Fruit fly (Drosophila melanogaster) whole organism, adult: ENCODE data around the gene IntS6.

ENCODE experiments used
- CG11617 ChIP-seq: fragments of 200-800 bp; sonication (Bioruptor generic); optimal IDR thresholded peaks from 2 replicates; lab custom pipeline; 2017; ENCODE audit warnings: mild to moderate bottlenecking, missing biosample characterization, missing genetic modification reagents, missing genetic modification characterization
- CG12768 ChIP-seq: fragments of 200-800 bp; sonication (Bioruptor generic); optimal IDR thresholded peaks from 2 replicates; lab custom pipeline; 2017; ENCODE audit warnings: missing biosample characterization, missing genetic modification characterization, mild to moderate bottlenecking, moderate library complexity, missing genetic modification reagents
- CG14711 ChIP-seq: fragments of 200-800 bp; sonication (Bioruptor generic); optimal IDR thresholded peaks from 2 replicates; lab custom pipeline; 2018; ENCODE audit warnings: missing biosample characterization, mild to moderate bottlenecking, missing genetic modification characterization, moderate library complexity
- CG1620 ChIP-seq: fragments of 200-800 bp; sonication (Bioruptor generic); optimal IDR thresholded peaks from 2 replicates; lab custom pipeline; 2016; ENCODE audit warnings: missing biosample characterization, missing genetic modification characterization
- CG33017 ChIP-seq: fragments of 200-800 bp; sonication (Bioruptor generic); optimal IDR thresholded peaks from 2 replicates; lab custom pipeline; 2018; ENCODE audit warnings: missing biosample characterization, mild to moderate bottlenecking, missing genetic modification characterization, moderate library complexity
- CG5204 ChIP-seq: fragments of 200-800 bp; sonication (Bioruptor generic); optimal IDR thresholded peaks from 2 replicates; lab custom pipeline; 2016; ENCODE audit warnings: missing biosample characterization, missing genetic modification characterization
- CG7045 ChIP-seq: fragments of 200-800 bp; sonication (Bioruptor generic); optimal IDR thresholded peaks from 2 replicates; lab custom pipeline; 2017; ENCODE audit warnings: missing biosample characterization, mild to moderate bottlenecking, missing genetic modification characterization
- CG7101 ChIP-seq: fragments of 200-800 bp; sonication (Bioruptor generic); optimal IDR thresholded peaks from 2 replicates; lab custom pipeline; 2018; ENCODE audit warnings: missing biosample characterization, mild to moderate bottlenecking, missing genetic modification characterization, moderate library complexity
- Clk ChIP-seq: fragments of 200-800 bp; sonication (Bioruptor generic); optimal IDR thresholded peaks from 2 replicates; lab custom pipeline; 2017; ENCODE audit warnings: missing biosample characterization, missing genetic modification characterization
- Crg-1 ChIP-seq: fragments of 200-800 bp; sonication (Bioruptor generic); optimal IDR thresholded peaks from 2 replicates; lab custom pipeline; 2016; ENCODE audit warnings: missing biosample characterization, missing genetic modification characterization
- Hr96 ChIP-seq: fragments of 200-800 bp; sonication (Bioruptor generic); optimal IDR thresholded peaks from 2 replicates; lab custom pipeline; 2016; ENCODE audit warnings: missing biosample characterization, missing genetic modification characterization
- Mnt ChIP-seq: fragments of 200-800 bp; sonication (Bioruptor generic); optimal IDR thresholded peaks from 2 replicates; lab custom pipeline; 2016; ENCODE audit warnings: missing biosample characterization, mild to moderate bottlenecking, missing genetic modification characterization
- bab1 ChIP-seq: fragments of 200-800 bp; sonication (Bioruptor generic); optimal IDR thresholded peaks from 3 replicates; lab custom pipeline; 2019; ENCODE audit warnings: missing biosample characterization, mild to moderate bottlenecking, missing genetic modification characterization, moderate library complexity
- cic ChIP-seq: fragments of 200-800 bp; sonication (Bioruptor generic); optimal IDR thresholded peaks from 2 replicates; lab custom pipeline; 2017; ENCODE audit warnings: missing biosample characterization, mild to moderate bottlenecking, missing genetic modification characterization, moderate library complexity
- cnc ChIP-seq, 2 experiments: fragments of >200 bp; optimal IDR thresholded peaks; 2 replicates each; lab custom pipeline; 2017
- kay ChIP-seq: fragments of 200-800 bp; sonication (Bioruptor generic); peaks from one replicate; lab custom pipeline; 2016; ENCODE audit warnings: missing biosample characterization, missing genetic modification characterization, borderline replicate concordance
- ovo ChIP-seq: fragments of 200-800 bp; sonication (Bioruptor generic); optimal IDR thresholded peaks from 2 replicates; lab custom pipeline; 2016; ENCODE audit warnings: missing biosample characterization, missing genetic modification characterization
- pad ChIP-seq: fragments of 200-800 bp; sonication (Bioruptor generic); optimal IDR thresholded peaks from 3 replicates; lab custom pipeline; 2017; ENCODE audit warnings: missing biosample characterization, missing genetic modification characterization, mild to moderate bottlenecking, moderate library complexity, missing genetic modification reagents
- tj ChIP-seq: fragments of 200-800 bp; sonication (Bioruptor generic); optimal IDR thresholded peaks from 3 replicates; lab custom pipeline; 2017; ENCODE audit warnings: missing biosample characterization, mild to moderate bottlenecking, missing genetic modification characterization, moderate library complexity
- toe ChIP-seq: fragments of 200-800 bp; sonication (Bioruptor generic); optimal IDR thresholded peaks from 2 replicates; lab custom pipeline; 2016; ENCODE audit warnings: missing biosample characterization, missing genetic modification characterization

Gene IntS6

DNA sequence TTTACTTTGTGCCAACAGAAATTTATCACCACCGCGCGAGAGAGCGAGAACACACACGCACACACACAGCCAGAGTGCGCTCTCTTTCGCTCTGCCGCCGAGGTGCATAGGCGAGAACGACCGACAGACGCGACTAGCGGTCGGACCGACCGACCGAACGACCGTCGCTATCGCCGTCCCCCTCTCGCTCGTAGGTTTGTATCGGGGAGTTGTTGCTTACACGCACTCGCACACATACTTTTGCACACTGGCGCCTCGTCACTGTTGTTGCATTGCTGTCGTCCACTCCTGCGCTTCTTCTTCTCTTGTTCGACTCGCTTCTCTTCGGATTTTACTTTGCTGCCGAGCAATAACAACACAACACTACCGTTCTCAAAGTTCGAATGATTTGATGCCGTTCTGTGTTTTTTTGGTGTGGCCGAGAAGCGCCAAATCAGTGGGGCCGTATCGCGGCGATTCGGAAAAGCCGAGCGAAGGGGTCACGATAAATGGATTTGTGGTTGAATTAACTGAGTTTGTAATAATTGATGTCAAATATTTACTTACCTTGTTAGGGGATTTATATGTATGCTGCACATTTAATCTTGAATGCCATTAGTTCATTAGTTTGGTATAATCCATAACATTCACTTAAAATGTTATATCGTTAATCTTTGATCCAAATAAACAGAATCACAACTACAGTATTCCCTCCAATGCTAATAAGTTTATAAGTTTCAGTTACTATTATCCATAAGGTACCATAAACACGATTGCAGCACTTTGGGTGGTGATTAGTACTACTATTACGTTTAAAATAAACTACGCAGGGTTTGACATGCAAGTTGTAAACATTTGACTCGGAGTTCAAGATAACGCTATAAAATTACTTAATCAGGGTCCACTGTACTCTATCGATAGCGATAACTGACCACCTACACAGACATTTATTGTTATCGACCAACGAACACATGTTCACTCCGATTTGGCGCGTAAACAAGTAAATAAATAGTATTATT, at the start of gene IntS6, which contains the start of gene Rtel1:
Gene IntS6 (minus strand): TSS at position 391 of the 998 bp plus-strand sequence.
Gene Rtel1 (plus strand): TSS at position 884 of the 998 bp plus-strand sequence.
- TF ChIP-seq bab1 = peak; percentile 95
- TF ChIP-seq Clk (GFP tag; lab: Kevin White, UChicago) = peak; percentile 71
- TF ChIP-seq toe (GFP tag; lab: Kevin White, UChicago) = peak; percentile 95
- TF ChIP-seq Crg-1 = peak; percentile 78
- TF ChIP-seq CG5204 (GFP tag; lab: Kevin White, UChicago) = peak; percentile 91
- TF ChIP-seq CG11617 (GFP tag; lab: Kevin White, UChicago) = peak; percentile 93
- TF ChIP-seq CG7101 (tag; lab: Kevin White, UChicago) = peak; percentile 95
- TF ChIP-seq CG33017 (tag; lab: Kevin White, UChicago) = peak; percentile 85
- TF ChIP-seq Mnt (GFP tag; lab: Kevin White, UChicago) = peak; percentile 95
- no peak for TF ChIP-seq cnc (optimal IDR thresholded peaks at IDR 0.05; lab: Kevin White, UChicago)
- TF ChIP-seq CG12768 (GFP tag; lab: Kevin White, UChicago) = peak; percentile 85
- TF ChIP-seq kay (GFP tag; lab: Kevin White, UChicago) = peak; percentile 91
- peak; percentile 74 for TF ChIP-seq cic (GFP tag; lab: Kevin White, UChicago)
- peak; percentile 74 for TF ChIP-seq pad (GFP tag; lab: Kevin White, UChicago)
- peak; percentile 67 for TF ChIP-seq ovo (GFP tag; lab: Kevin White, UChicago)
- peak; percentile 96 for TF ChIP-seq Hr96 (GFP tag; lab: Kevin White, UChicago)
- peak; percentile 84 for TF ChIP-seq CG14711 (tag; lab: Kevin White, UChicago)
- TF ChIP-seq tj = peak; percentile 69
- TF ChIP-seq CG7045 (GFP tag; lab: Kevin White, UChicago) = peak; percentile 79
- peak; percentile 95 for TF ChIP-seq CG1620 (GFP tag; lab: Kevin White, UChicago)

DNA sequence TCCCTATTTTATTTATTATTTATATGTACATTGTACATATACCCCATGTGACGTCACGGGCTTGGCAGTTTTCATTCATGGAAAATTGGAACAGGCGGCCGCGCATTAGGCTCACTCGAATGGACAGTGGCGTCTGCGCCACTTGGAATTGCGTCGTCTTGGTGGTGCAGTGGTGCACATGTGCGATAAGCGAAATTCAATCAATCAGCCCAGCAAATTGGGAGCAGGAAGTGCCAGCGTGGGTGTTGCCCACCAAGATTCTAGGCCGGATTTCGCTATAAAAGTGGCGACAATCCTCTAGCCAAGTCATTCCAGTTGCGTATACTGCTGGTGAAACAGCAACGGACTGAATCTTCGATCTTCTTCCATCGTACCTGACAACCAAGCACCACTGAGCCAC, 44.8 kb upstream of the IntS6 start, which contains the start of gene CG12239:
Gene CG12239 (plus strand): TSS at position 301 of the 400 bp plus-strand sequence.
- no peak for TF ChIP-seq pad (GFP tag; lab: Kevin White, UChicago)
- TF ChIP-seq CG33017 (tag; lab: Kevin White, UChicago) = no peak
- no peak for TF ChIP-seq kay (GFP tag; lab: Kevin White, UChicago)

DNA sequence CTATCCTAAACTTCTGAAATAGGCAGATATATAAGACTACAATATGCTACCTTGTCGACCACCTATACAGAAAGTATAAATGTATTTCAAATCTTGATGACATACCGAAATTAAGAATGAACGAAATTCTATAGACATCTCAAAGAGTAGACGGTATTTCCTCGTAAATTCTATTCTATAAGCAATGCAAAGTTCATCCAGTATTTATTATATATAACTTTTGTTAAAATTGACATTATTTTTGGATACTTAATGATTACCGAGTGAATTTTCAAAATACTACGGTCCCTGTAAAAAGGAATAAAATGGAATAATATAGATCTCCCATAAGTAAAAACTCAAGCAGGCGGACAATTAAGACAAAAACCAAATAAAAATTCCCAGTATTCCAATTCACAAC, 42.1 kb upstream of the IntS6 start, which contains the start of gene CG15767:
Gene CG15767 (plus strand): TSS at position 301 of the 400 bp plus-strand sequence.
- TF ChIP-seq CG1620 (GFP tag; lab: Kevin White, UChicago) (no peak), CG5204 (GFP tag; lab: Kevin White, UChicago) (no peak), Clk (GFP tag; lab: Kevin White, UChicago) (no peak), Crg-1 (no peak), CG33017 (tag; lab: Kevin White, UChicago) (no peak), kay (GFP tag; lab: Kevin White, UChicago) (no peak), cnc (optimal IDR thresholded peaks at IDR 0.05; lab: Kevin White, UChicago) (no peak), Hr96 (GFP tag; lab: Kevin White, UChicago) (no peak), CG7045 (GFP tag; lab: Kevin White, UChicago) (no peak), cic (GFP tag; lab: Kevin White, UChicago) (no peak), ovo (GFP tag; lab: Kevin White, UChicago) (no peak), bab1 (no peak), pad (GFP tag; lab: Kevin White, UChicago) (no peak), toe (GFP tag; lab: Kevin White, UChicago) (no peak), CG14711 (tag; lab: Kevin White, UChicago) (no peak), tj (no peak), CG11617 (GFP tag; lab: Kevin White, UChicago) (no peak)

DNA sequence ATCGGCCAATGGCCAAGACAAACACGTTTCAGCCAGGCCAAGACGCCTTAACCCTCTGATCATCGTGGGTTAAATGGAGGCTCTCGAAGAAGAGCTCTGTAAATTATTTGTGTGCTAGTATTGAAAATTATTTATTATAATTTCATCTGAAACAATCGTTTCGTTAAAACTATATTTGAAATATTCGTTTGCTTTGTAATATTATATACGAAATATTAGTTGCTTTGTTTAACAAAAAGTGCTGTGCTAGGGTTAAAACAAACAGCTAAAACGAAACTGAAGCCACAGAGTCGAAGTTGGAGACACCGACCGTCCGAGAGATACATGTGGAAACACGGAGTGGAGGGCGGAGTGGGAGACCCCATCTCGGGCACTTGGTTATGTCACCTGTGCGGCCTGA, 39.5 kb upstream of the IntS6 start:
- TF ChIP-seq CG5204 (GFP tag; lab: Kevin White, UChicago) = no peak
- no peak for TF ChIP-seq pad (GFP tag; lab: Kevin White, UChicago)
- TF ChIP-seq CG14711 (tag; lab: Kevin White, UChicago) = no peak
- no peak for TF ChIP-seq CG7101 (tag; lab: Kevin White, UChicago)
- no peak for TF ChIP-seq kay (GFP tag; lab: Kevin White, UChicago)
- TF ChIP-seq toe (GFP tag; lab: Kevin White, UChicago) = no peak
- no peak for TF ChIP-seq cic (GFP tag; lab: Kevin White, UChicago)
- TF ChIP-seq CG12768 (GFP tag; lab: Kevin White, UChicago) = no peak
- no peak for TF ChIP-seq CG33017 (tag; lab: Kevin White, UChicago)
- TF ChIP-seq Clk (GFP tag; lab: Kevin White, UChicago) = no peak
- no peak for TF ChIP-seq cnc (optimal IDR thresholded peaks at IDR 0.05; lab: Kevin White, UChicago)

DNA sequence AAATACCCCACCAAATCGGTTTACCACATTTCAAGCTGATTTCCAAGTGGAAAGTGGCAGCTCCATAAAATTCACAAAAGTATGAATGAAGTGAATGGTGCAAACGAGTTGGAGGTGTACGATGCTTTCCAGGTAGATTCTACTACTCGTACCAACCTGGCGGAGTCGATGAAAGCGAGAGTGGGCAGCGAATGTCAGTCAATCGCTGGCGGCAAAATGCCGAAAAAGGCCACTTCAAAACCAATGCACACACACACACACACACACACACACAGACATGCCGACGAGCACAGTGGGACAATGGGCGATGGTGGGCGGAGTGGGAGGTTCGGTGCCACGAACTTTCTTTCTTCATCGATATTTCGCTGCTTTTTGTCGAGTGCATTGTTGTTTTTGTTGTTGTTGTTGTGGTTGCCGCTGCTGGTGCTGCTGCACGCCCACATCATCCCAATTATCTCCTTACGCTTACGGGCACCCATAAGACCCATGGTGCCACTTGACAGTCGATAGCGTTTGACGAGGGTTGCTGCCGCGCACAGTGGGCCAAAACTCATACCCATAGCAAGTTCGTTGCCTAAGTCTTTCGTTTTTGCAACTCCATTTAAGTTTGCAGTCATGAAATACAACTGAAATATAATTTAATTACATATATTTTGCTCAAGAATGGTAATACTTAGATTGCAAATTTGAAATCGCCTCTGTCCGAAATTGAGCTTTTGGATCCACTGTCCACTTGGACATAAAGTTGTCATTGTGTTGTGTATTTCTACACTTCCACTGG, 36.4 kb upstream of the IntS6 start:
- TF ChIP-seq CG12768 (GFP tag; lab: Kevin White, UChicago) (no peak), CG14711 (tag; lab: Kevin White, UChicago) (no peak), CG7101 (tag; lab: Kevin White, UChicago) (no peak), CG1620 (GFP tag; lab: Kevin White, UChicago) (no peak), cic (GFP tag; lab: Kevin White, UChicago) (no peak), tj (no peak), bab1 (no peak), toe (GFP tag; lab: Kevin White, UChicago) (no peak), CG33017 (tag; lab: Kevin White, UChicago) (no peak), Clk (GFP tag; lab: Kevin White, UChicago) (no peak), Hr96 (GFP tag; lab: Kevin White, UChicago) (no peak), ovo (GFP tag; lab: Kevin White, UChicago) (no peak), Crg-1 (no peak), CG11617 (GFP tag; lab: Kevin White, UChicago) (no peak), cnc (optimal IDR thresholded peaks at IDR 0.05; lab: Kevin White, UChicago) (no peak), CG5204 (GFP tag; lab: Kevin White, UChicago) (no peak), kay (GFP tag; lab: Kevin White, UChicago) (no peak), CG7045 (GFP tag; lab: Kevin White, UChicago) (no peak)
